Fruit fly (Drosophila melanogaster): ENCODE results near the gene ssp6.
A peak's percentile ranks its signal among the peaks of the same experiment; 100 is the strongest.

The ssp6 gene

DNA sequence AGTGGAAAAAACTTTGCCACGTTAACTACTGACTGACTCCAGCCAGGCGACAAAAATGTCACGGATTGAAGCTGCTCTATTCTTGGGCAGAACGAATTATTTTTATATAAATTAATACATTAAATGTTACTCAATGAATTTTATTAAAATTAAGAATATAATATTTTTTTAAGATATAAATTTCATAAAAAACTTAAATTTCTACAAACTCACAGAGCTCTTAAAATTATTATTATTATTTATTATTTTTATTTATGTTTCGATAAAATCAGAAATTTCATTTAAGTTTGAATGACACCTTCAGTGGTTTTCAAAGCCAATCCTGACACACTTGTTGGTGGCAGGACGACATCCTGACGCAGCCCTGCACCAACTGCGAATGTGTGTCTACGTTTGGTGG lies 8.6 kb downstream of the ssp6 start (continued):
- no peak for TF ChIP-seq CG3407 (GFP tag; optimal IDR thresholded peaks at IDR 0.05)

DNA sequence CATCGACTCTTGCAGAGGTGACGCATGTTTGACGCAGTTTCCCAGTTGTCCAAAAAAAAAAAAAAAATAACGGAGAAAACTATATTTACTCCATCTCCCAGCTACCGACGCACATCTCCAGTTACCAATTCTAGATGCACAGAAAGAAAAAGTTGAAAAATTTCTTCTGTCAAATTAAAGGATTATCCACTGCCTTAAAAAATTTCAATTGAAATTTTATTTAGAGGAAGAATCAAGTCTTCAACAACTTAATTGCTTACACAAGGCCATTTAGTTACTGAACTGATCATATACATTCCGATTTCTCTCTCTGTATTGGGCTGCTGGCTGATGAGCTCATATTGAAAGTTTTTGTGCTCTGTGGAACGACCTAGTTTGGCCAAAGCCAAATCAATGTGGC lies 9.5 kb downstream of the ssp6 start:
- TF ChIP-seq CG8944 (GFP tag; optimal IDR thresholded peaks at IDR 0.05) (no peak), bsh (GFP tag; optimal IDR thresholded peaks at IDR 0.05) (peak in 1 of 2 experiments; percentile 55), yki (optimal IDR thresholded peaks at IDR 0.05) (no peak), tup (GFP tag; optimal IDR thresholded peaks at IDR 0.05) (no peak), sob (GFP tag; IDR thresholded peaks at IDR 0.05) (0 out of 2 replicates have a peak, but pooled peaks have one; percentile 26), CG2712 (tag; optimal IDR thresholded peaks at IDR 0.05) (peak; percentile 15), toy (GFP tag; IDR thresholded peaks at IDR 0.05) (no peak), Dref (GFP tag; IDR thresholded peaks at IDR 0.05) (no peak), Doc3 (GFP tag; IDR thresholded peaks at IDR 0.05; ENCODE audit: partially characterized antibody) (no peak), Camta (GFP tag; optimal IDR thresholded peaks at IDR 0.05) (peak; percentile 51), wek (GFP tag; optimal IDR thresholded peaks at IDR 0.05) (no peak), Eip74EF (GFP tag; optimal IDR thresholded peaks at IDR 0.05) (no peak), gsb-n (tag; optimal IDR thresholded peaks at IDR 0.05) (no peak), Med (GFP tag) (peak; percentile 72), MESR4 (GFP tag; optimal IDR thresholded peaks at IDR 0.05) (no peak), tll (GFP tag; optimal IDR thresholded peaks at IDR 0.05) (no peak), Trl (optimal IDR thresholded peaks at IDR 0.05) (no peak), Trl (GFP tag; optimal IDR thresholded peaks at IDR 0.05) (no peak), trem (tag; optimal IDR thresholded peaks at IDR 0.05) (no peak), Dip2 (GFP tag; IDR thresholded peaks at IDR 0.05) (no peak), dpn (GFP tag; optimal IDR thresholded peaks at IDR 0.05) (peak; percentile 27 to 48), ro (GFP tag; IDR thresholded peaks at IDR 0.05) (no peak), Gug (GFP tag; IDR thresholded peaks at IDR 0.05) (0 out of 4 replicates have a peak, but pooled peaks have one; percentile 17), CG17829 (tag; optimal IDR thresholded peaks at IDR 0.05) (no peak), dmrt11E (tag; optimal IDR thresholded peaks at IDR 0.05) (no peak), croc (GFP tag; conservative IDR thresholded peaks at IDR 0.05) (peak; percentile 44; the same call in 1 of the 3 replicates), crp (GFP tag; optimal IDR thresholded peaks at IDR 0.05) (no peak), Dip3 (GFP tag; optimal IDR thresholded peaks at IDR 0.05) (peak; percentile 3), CG1602 (GFP tag; optimal IDR thresholded peaks at IDR 0.05) (peak; percentile 6), lilli (GFP tag; optimal IDR thresholded peaks at IDR 0.05) (peak; percentile 40), CG3847 (GFP tag; IDR thresholded peaks at IDR 0.05) (peak; percentile 58), tna (GFP tag; IDR thresholded peaks at IDR 0.05; ENCODE audit: partially characterized antibody) (no peak), CG16779 (GFP tag; IDR thresholded peaks at IDR 0.05) (no peak), gfzf (GFP tag; optimal IDR thresholded peaks at IDR 0.05) (no peak), sens-2 (GFP tag; IDR thresholded peaks at IDR 0.05) (no peak), fd96Cb (tag; optimal IDR thresholded peaks at IDR 0.05) (no peak), CG9876 (GFP tag; optimal IDR thresholded peaks at IDR 0.05) (no peak), gem (tag; optimal IDR thresholded peaks at IDR 0.05) (peak; percentile 70), Fer2 (tag; optimal IDR thresholded peaks at IDR 0.05) (no peak), Xrp1 (GFP tag; IDR thresholded peaks at IDR 0.05) (peak; percentile 40; the same call in 1 of the 2 replicates), CG4404 (GFP tag; IDR thresholded peaks at IDR 0.05) (no peak), vvl (GFP tag; IDR thresholded peaks at IDR 0.05) (no peak), ind (GFP tag; optimal IDR thresholded peaks at IDR 0.05) (no peak), Pdp1 (GFP tag; optimal IDR thresholded peaks at IDR 0.05) (peak; percentile 31 to 39), run (tag; optimal IDR thresholded peaks at IDR 0.05) (no peak), CoRest (tag; optimal IDR thresholded peaks at IDR 0.05) (peak; percentile 19), tio (GFP tag; optimal IDR thresholded peaks at IDR 0.05) (no peak), dimm (GFP tag; IDR thresholded peaks at IDR 0.05) (no peak)

Data from whole organism, embryonic.